Fruit fly (Drosophila melanogaster) whole organism, embryonic: ENCODE measurements around the gene CG1983.

Experiments
- ATbp ChIP-seq: fragments of 200-800 bp; sonication (Bioruptor generic); optimal IDR thresholded peaks from 2 replicates; lab custom pipeline; 2017; ENCODE audit warnings: missing biosample characterization, mild to moderate bottlenecking, missing genetic modification characterization, missing genetic modification reagents
- Atf3 ChIP-seq: fragments of 200-800 bp; sonication (Bioruptor generic); optimal IDR thresholded peaks from 3 replicates; lab custom pipeline; 2016; ENCODE audit warnings: missing biosample characterization, missing genetic modification characterization
- Atf6 ChIP-seq: fragments of 200-800 bp; sonication (Bioruptor generic); IDR thresholded peaks from 2 replicates; pipeline ENCODE4 v1.3.6; 2022; ENCODE audit warnings: missing biosample characterization, missing genetic modification characterization
- BEAF-32 ChIP-seq: fragments of 200-800 bp; sonication (Bioruptor generic); optimal IDR thresholded peaks from 3 replicates; lab custom pipeline; 2017; ENCODE audit warnings: missing biosample characterization, missing genetic modification characterization, mild to moderate bottlenecking, moderate library complexity, missing genetic modification reagents
- CG11093 ChIP-seq: fragments of 200-800 bp; sonication (Bioruptor generic); IDR thresholded peaks from 3 replicates; pipeline ENCODE4 v1.3.6; 2022; ENCODE audit warnings: missing biosample characterization, missing genetic modification characterization
- CG12942 ChIP-seq: fragments of 200-800 bp; sonication (Bioruptor generic); optimal IDR thresholded peaks from 3 replicates; lab custom pipeline; 2016; ENCODE audit warnings: missing biosample characterization, missing genetic modification characterization
- CG13287 ChIP-seq: fragments of 200-800 bp; sonication (Bioruptor generic); IDR thresholded peaks from 2 replicates; pipeline ENCODE4 v1.3.6; 2022; ENCODE audit warnings: missing biosample characterization, missing genetic modification characterization; ENCODE audit not compliant: partially characterized antibody
- CG13296 ChIP-seq: fragments of 200-800 bp; sonication (Bioruptor generic); optimal IDR thresholded peaks from 3 replicates; lab custom pipeline; 2018; ENCODE audit warnings: missing biosample characterization, mild to moderate bottlenecking, missing genetic modification characterization
- CG13775 ChIP-seq: fragments of 200-800 bp; sonication (Bioruptor generic); optimal IDR thresholded peaks from 3 replicates; lab custom pipeline; 2017; ENCODE audit warnings: missing biosample characterization, mild to moderate bottlenecking, missing genetic modification characterization
- CG15073 ChIP-seq: fragments of 200-800 bp; sonication (Bioruptor generic); optimal IDR thresholded peaks from 2 replicates; lab custom pipeline; 2016; ENCODE audit warnings: missing biosample characterization, missing genetic modification characterization
- CG16813 ChIP-seq: fragments of 200-800 bp; sonication (Bioruptor generic); IDR thresholded peaks from 3 replicates; pipeline ENCODE4 v1.3.6; 2022; ENCODE audit warnings: missing biosample characterization, missing genetic modification characterization; ENCODE audit not compliant: partially characterized antibody
- CG16815 ChIP-seq: fragments of 200-800 bp; sonication (Bioruptor generic); optimal IDR thresholded peaks from 3 replicates; lab custom pipeline; 2017; ENCODE audit warnings: missing biosample characterization, mild to moderate bottlenecking, missing genetic modification characterization
- CG17802 ChIP-seq: fragments of 200-800 bp; sonication (Bioruptor generic); optimal IDR thresholded peaks from 2 replicates; lab custom pipeline; 2018; ENCODE audit warnings: missing biosample characterization, mild to moderate bottlenecking, missing genetic modification characterization, moderate library complexity
- CG30403 ChIP-seq: fragments of 200-800 bp; sonication (Bioruptor generic); optimal IDR thresholded peaks from 3 replicates; lab custom pipeline; 2016; ENCODE audit warnings: missing biosample characterization, missing genetic modification characterization
- CG34224 ChIP-seq: fragments of 200-800 bp; sonication (Bioruptor generic); IDR thresholded peaks from 3 replicates; pipeline ENCODE4 v1.3.6; 2022; ENCODE audit warnings: missing biosample characterization, missing genetic modification characterization; ENCODE audit not compliant: partially characterized antibody
- CG34422 ChIP-seq: fragments of 200-800 bp; sonication (Bioruptor generic); IDR thresholded peaks from 3 replicates; pipeline ENCODE4 v1.3.6; 2022; ENCODE audit warnings: missing biosample characterization, missing genetic modification characterization
- CG4328 ChIP-seq: fragments of 200-800 bp; sonication (Bioruptor generic); optimal IDR thresholded peaks from 3 replicates; lab custom pipeline; 2017; ENCODE audit warnings: missing biosample characterization, missing genetic modification reagents, missing genetic modification characterization
- CG5180 ChIP-seq: fragments of 200-800 bp; sonication (Bioruptor generic); optimal IDR thresholded peaks from 3 replicates; lab custom pipeline; 2017; ENCODE audit warnings: missing biosample characterization, missing genetic modification characterization, mild to moderate bottlenecking, moderate library complexity, missing genetic modification reagents
- CG8944 ChIP-seq: fragments of 200-800 bp; sonication (Bioruptor generic); optimal IDR thresholded peaks from 3 replicates; lab custom pipeline; 2016; ENCODE audit warnings: missing biosample characterization, missing genetic modification characterization
- CG9727 ChIP-seq: fragments of 200-800 bp; sonication (Bioruptor generic); optimal IDR thresholded peaks from 3 replicates; lab custom pipeline; 2017; ENCODE audit warnings: missing biosample characterization, mild to moderate bottlenecking, missing genetic modification characterization
- CG9817 ChIP-seq: fragments of 200-800 bp; sonication (Bioruptor generic); optimal IDR thresholded peaks from 2 replicates; lab custom pipeline; 2018; ENCODE audit warnings: missing biosample characterization, mild to moderate bottlenecking, missing genetic modification characterization, moderate library complexity
- Chrac-16 ChIP-seq: fragments of 200-800 bp; sonication (Bioruptor generic); optimal IDR thresholded peaks from 3 replicates; lab custom pipeline; 2016; ENCODE audit warnings: missing biosample characterization, missing genetic modification characterization
- Dll ChIP-seq: fragments of 200-800 bp; sonication (Bioruptor generic); IDR thresholded peaks from 4 replicates; pipeline ENCODE4 v1.3.6; 2022; ENCODE audit warnings: missing biosample characterization, missing genetic modification characterization; ENCODE audit not compliant: partially characterized antibody
- Ets65A ChIP-seq: fragments of 200-800 bp; sonication (Bioruptor generic); peaks from one replicate; lab custom pipeline; 2016; ENCODE audit warnings: missing biosample characterization, missing genetic modification characterization
- Hmx ChIP-seq: fragments of 200-800 bp; sonication (Bioruptor generic); optimal IDR thresholded peaks from 2 replicates; lab custom pipeline; 2016; ENCODE audit warnings: missing biosample characterization, missing genetic modification characterization
- Hr51 ChIP-seq, 2 experiments: fragments of 200-800 bp; sonication (Bioruptor generic); optimal IDR thresholded peaks; 2 replicates in 1 of 2; 3 replicates in 1 of 2; lab custom pipeline; 2016 to 2018; ENCODE audit warnings: missing biosample characterization in 2 of 2, missing genetic modification characterization in 2 of 2, mild to moderate bottlenecking in 1 of 2, moderate library complexity in 1 of 2
- Jarid2 ChIP-seq: fragments of 200-800 bp; sonication (Bioruptor generic); optimal IDR thresholded peaks from 3 replicates; lab custom pipeline; 2017; ENCODE audit warnings: mild to moderate bottlenecking, missing biosample characterization, missing genetic modification reagents, missing genetic modification characterization
- Kr ChIP-seq: fragments of 200-800 bp; sonication (Bioruptor generic); optimal IDR thresholded peaks from 2 replicates; lab custom pipeline; 2017; ENCODE audit warnings: missing biosample characterization, mild to moderate bottlenecking, missing genetic modification characterization
- Nf-YA ChIP-seq: fragments of 200-800 bp; sonication (Bioruptor generic); IDR thresholded peaks from 2 replicates; pipeline ENCODE4 v1.3.6; 2022; ENCODE audit warnings: missing biosample characterization, missing genetic modification characterization
- Nf-YC ChIP-seq: fragments of 200-800 bp; optimal IDR thresholded peaks from 3 replicates; lab custom pipeline; 2019; ENCODE audit warnings: missing biosample characterization, mild to moderate bottlenecking, missing genetic modification characterization, moderate library complexity
- Ptx1 ChIP-seq: fragments of 200-800 bp; sonication (Bioruptor generic); IDR thresholded peaks from 2 replicates; pipeline ENCODE4 v1.3.6; 2022; ENCODE audit warnings: missing biosample characterization, missing genetic modification characterization
- Sox100B ChIP-seq: fragments of 200-800 bp; sonication (Bioruptor generic); optimal IDR thresholded peaks from 3 replicates; lab custom pipeline; 2018; ENCODE audit warnings: missing biosample characterization, mild to moderate bottlenecking, missing genetic modification characterization
- Spps ChIP-seq: fragments of 200-800 bp; sonication (Bioruptor generic); optimal IDR thresholded peaks from 2 replicates; lab custom pipeline; 2018; ENCODE audit warnings: missing biosample characterization, mild to moderate bottlenecking, missing genetic modification characterization
- Sry-δ ChIP-seq: fragments of 200-800 bp; sonication (Bioruptor generic); optimal IDR thresholded peaks from 2 replicates; lab custom pipeline; 2016; ENCODE audit warnings: missing biosample characterization, missing genetic modification characterization
- ab ChIP-seq: fragments of 200-800 bp; sonication (Bioruptor generic); optimal IDR thresholded peaks from 2 replicates; lab custom pipeline; 2016; ENCODE audit warnings: missing biosample characterization, missing genetic modification characterization
- aop ChIP-seq: fragments of 200-800 bp; sonication (Bioruptor generic); IDR thresholded peaks from 2 replicates; pipeline ENCODE4 v1.3.6; 2022; ENCODE audit warnings: missing biosample characterization, missing genetic modification characterization
- bab2 ChIP-seq: fragments of 200-800 bp; sonication (Bioruptor generic); optimal IDR thresholded peaks from 2 replicates; lab custom pipeline; 2016; ENCODE audit warnings: missing biosample characterization, missing genetic modification characterization
- cato ChIP-seq: fragments of 200-800 bp; sonication (Bioruptor generic); optimal IDR thresholded peaks from 2 replicates; lab custom pipeline; 2016; ENCODE audit warnings: missing biosample characterization, missing genetic modification characterization, borderline replicate concordance
- gfzf ChIP-seq: fragments of 200-800 bp; sonication (Bioruptor generic); optimal IDR thresholded peaks from 2 replicates; lab custom pipeline; 2016; ENCODE audit warnings: missing biosample characterization, mild to moderate bottlenecking, missing genetic modification characterization, moderate library complexity
- gro ChIP-seq: fragments of 200-800 bp; sonication (Bioruptor generic); optimal IDR thresholded peaks from 2 replicates; lab custom pipeline; 2016; ENCODE audit warnings: missing biosample characterization, missing genetic modification characterization
- lov ChIP-seq, 2 experiments: fragments of 200-800 bp in 1 of 2; fragments of >200 bp in 1 of 2; sonication (Bioruptor generic) in 1 of 2; IDR thresholded peaks in 1 of 2; optimal IDR thresholded peaks in 1 of 2; 2 replicates in 1 of 2; 3 replicates in 1 of 2; pipeline versions ENCODE4 v1.3.6 to Lab custom; 2017 to 2022; ENCODE audit warnings: missing biosample characterization in 1 of 2, missing genetic modification characterization in 1 of 2
- nmo ChIP-seq: fragments of 200-800 bp; sonication (Bioruptor generic); optimal IDR thresholded peaks from 2 replicates; lab custom pipeline; 2018; ENCODE audit warnings: missing biosample characterization, mild to moderate bottlenecking, missing genetic modification characterization, moderate library complexity
- sens-2 ChIP-seq: fragments of 200-800 bp; sonication (Bioruptor generic); IDR thresholded peaks from 2 replicates; pipeline ENCODE4 v1.3.6; 2022; ENCODE audit warnings: missing biosample characterization, missing genetic modification characterization
- slbo ChIP-seq: fragments of 200-800 bp; sonication (Bioruptor generic); IDR thresholded peaks from 2 replicates; pipeline ENCODE4 v1.3.6; 2022; ENCODE audit warnings: missing biosample characterization, missing genetic modification characterization
- tgo ChIP-seq: fragments of 200-800 bp; sonication (Bioruptor generic); IDR thresholded peaks from 3 replicates; pipeline ENCODE4 v1.3.6; 2022; ENCODE audit warnings: missing biosample characterization, missing genetic modification characterization
- trh ChIP-seq: fragments of 200-800 bp; sonication (Bioruptor generic); optimal IDR thresholded peaks from 2 replicates; lab custom pipeline; 2016; ENCODE audit warnings: missing biosample characterization, missing genetic modification characterization

CG1983 gene

DNA sequence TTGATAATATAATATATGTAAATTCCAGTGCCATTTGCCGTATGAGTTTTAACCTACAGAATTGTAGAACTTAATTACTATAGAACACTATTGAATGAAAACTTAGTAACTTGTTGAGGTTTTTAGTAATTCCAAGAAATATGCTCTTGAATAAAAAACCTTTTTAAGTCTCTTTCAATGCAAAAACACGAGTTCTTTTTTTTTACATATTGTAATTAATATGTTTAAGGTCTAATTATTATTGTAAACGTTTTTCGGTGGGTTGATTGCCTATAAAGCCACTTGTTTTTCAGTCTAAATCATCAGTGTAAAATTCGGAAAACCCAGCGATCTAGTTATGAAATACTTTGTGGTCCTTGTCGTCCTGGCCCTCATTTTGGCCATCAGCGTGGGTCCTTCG, 32.1 kb upstream of the CG1983 start, which contains the start of gene Anp:
Gene Anp, plus strand, starts transcription at position 301 of the 400 bp plus-strand sequence.
- no peak for TF ChIP-seq CG16815 (GFP tag; lab: Kevin White, UChicago)
- no peak for TF ChIP-seq CG12942 (GFP tag; lab: Kevin White, UChicago)
- no peak for TF ChIP-seq Sry-δ (GFP tag; lab: Kevin White, UChicago)
- TF ChIP-seq, all 482 proteins: peak for 0

DNA sequence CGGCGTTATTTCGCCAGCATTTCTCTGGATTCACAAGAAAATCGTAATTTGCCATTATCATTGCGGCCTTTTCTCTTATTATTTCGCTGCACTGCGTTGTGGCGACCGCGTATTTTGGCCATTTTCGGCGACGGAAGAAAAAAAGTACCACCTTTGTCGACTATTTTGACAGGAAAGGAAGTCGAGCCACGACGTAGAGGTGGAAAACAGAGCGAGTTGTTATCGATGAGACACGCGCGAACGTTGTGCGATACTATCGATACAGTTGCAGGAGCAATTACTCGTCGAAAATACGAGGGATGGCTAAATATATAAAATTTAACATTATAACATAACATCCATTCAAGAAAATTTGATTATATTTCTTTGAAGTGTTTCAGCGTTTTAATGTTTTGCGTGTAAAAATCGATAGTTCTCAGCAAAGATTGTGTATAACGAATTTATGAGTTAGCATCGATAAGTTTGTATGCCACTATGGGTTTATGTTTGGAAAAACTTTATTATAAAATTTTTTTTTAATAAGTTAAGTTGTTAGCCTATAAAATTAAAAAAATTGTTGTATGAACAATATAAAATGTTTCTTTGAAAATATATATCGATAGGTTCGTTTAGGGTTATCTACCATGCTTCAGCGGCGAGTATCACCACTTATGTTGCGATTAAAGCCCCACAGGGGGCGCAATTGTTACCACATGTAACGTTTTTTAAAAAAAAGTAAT, 31.4 kb upstream of the CG1983 start, which contains the start of gene RpS7:
Gene RpS7, minus strand, starts transcription at position 255 of the 719 bp plus-strand sequence.
- TF ChIP-seq gfzf (GFP tag; lab: Kevin White, UChicago) (peak; percentile 53), CG11093 (GFP tag; lab: Robert Waterston, UW) (peak; percentile 53; the same call in 2 of the 3 replicates), tgo (GFP tag; lab: Robert Waterston, UW) (peak; percentile 66), Ptx1 (GFP tag; lab: Robert Waterston, UW) (peak; percentile 56), Atf6 (GFP tag; lab: Robert Waterston, UW) (peak; percentile 71), Hmx (GFP tag; lab: Kevin White, UChicago) (no peak), CG16813 (GFP tag; lab: Robert Waterston, UW) (peak; percentile 98), cato (peak; percentile 20), Dll (peak; percentile 99), bab2 (GFP tag; lab: Kevin White, UChicago) (peak; percentile 23), Jarid2 (peak; percentile 44), CG34422 (GFP tag; lab: Robert Waterston, UW) (peak; percentile 68; the same call in 2 of the 3 replicates), BEAF-32 (GFP tag; lab: Kevin White, UChicago) (peak; percentile 96), CG9727 (peak; percentile 89), CG13775 (GFP tag; lab: Kevin White, UChicago) (peak; percentile 86), Chrac-16 (GFP tag; lab: Kevin White, UChicago) (no peak), CG13296 (GFP tag; lab: Kevin White, UChicago) (peak; percentile 89), ab (no peak), aop (no peak), Nf-YA (GFP tag; lab: Robert Waterston, UW) (peak; percentile 51), CG8944 (GFP tag; lab: Kevin White, UChicago) (peak; percentile 18), CG13287 (GFP tag; lab: Robert Waterston, UW) (peak; percentile 97), CG34224 (GFP tag; lab: Robert Waterston, UW) (peak; percentile 97), CG5180 (GFP tag; lab: Kevin White, UChicago) (peak; percentile 69), Ets65A (peak; percentile 93), gro (peak; percentile 45), ATbp (GFP tag; lab: Kevin White, UChicago) (peak; percentile 67), Hr51 (GFP tag; optimal IDR thresholded peaks at IDR 0.05; lab: Kevin White, UChicago) (peak; percentile 13 to 57), Kr (GFP tag; lab: Kevin White, UChicago) (peak; percentile 55), lov (optimal IDR thresholded peaks at IDR 0.05; lab: Kevin White, UChicago) (no peak), lov (GFP tag; IDR thresholded peaks at IDR 0.05; lab: Robert Waterston, UW) (peak; percentile 89), CG17802 (peak; percentile 60), CG9817 (tag; lab: Kevin White, UChicago) (peak; percentile 56), nmo (GFP tag; lab: Kevin White, UChicago) (peak; percentile 77), Sox100B (GFP tag; lab: Kevin White, UChicago) (peak; percentile 87), slbo (GFP tag; lab: Robert Waterston, UW) (peak; percentile 80), CG30403 (peak; percentile 61), Nf-YC (tag; lab: Kevin White, UChicago) (peak; percentile 78), Atf3 (GFP tag; lab: Kevin White, UChicago) (no peak), Spps (tag; lab: Kevin White, UChicago) (peak; percentile 52), CG15073 (GFP tag; lab: Kevin White, UChicago) (no peak), sens-2 (GFP tag; lab: Robert Waterston, UW) (peak; percentile 81), trh (peak; percentile 6), CG4328 (peak; percentile 76)
